Worm (Caenorhabditis elegans): Measurements from ENCODE around the gene txt-12.

DNA sequence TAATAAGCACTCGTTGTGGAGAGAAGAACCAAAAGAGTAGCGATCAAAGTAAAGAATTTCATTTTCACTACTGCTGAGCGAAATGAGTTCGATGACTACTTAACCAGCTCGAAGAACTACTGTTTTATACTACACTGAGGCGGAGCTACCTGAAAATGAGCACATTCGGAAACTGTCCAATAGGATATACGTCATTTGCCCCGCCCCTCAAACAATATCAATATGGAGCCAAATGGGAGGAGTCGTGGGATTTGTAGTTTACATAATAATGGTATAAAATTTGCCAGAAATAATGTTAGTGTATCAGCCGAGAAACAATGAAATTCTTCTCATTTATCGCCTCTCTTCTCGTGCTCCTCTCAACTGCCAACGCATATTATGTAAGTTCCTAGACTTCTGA lies 3.3 kb upstream of the txt-12 start, which contains the start of the genes C01G10.5 and C01G10.4:
- TF ChIP-seq nhr-77 (tag; optimal IDR thresholded peaks at IDR 0.05): no peak
- no peak for TF ChIP-seq attf-4 (tag; optimal IDR thresholded peaks at IDR 0.05)
- no peak for TF ChIP-seq ztf-11 (tag; optimal IDR thresholded peaks at IDR 0.05)
- TF ChIP-seq ceh-28 (tag; optimal IDR thresholded peaks at IDR 0.05): no peak
- no peak for TF ChIP-seq unc-62 (GFP tag; optimal IDR thresholded peaks at IDR 0.05 in 1 of 2)
- no peak for TF ChIP-seq unc-62 (tag; optimal IDR thresholded peaks at IDR 0.05)
- TF ChIP-seq nhr-111 (GFP tag; optimal IDR thresholded peaks at IDR 0.05): no peak
- no peak for TF ChIP-seq mdl-1 (tag; optimal IDR thresholded peaks at IDR 0.05)
- no peak for TF ChIP-seq snpc-4 (tag; optimal IDR thresholded peaks at IDR 0.05)
- TF ChIP-seq dpl-1 (GFP tag; optimal IDR thresholded peaks at IDR 0.05): no peak
- no peak for TF ChIP-seq pha-4 (GFP tag; IDR thresholded peaks at IDR 0.05)
- TF ChIP-seq pha-4 (tag; optimal IDR thresholded peaks at IDR 0.05): no peak
- no peak for TF ChIP-seq ctbp-1 (GFP tag; IDR thresholded peaks at IDR 0.05)
- no peak for TF ChIP-seq skn-1 (tag; optimal IDR thresholded peaks at IDR 0.05)

All from whole organism, L4 larva.